Fruit fly (Drosophila melanogaster): ENCODE measurements around the gene parvin.

DNA sequence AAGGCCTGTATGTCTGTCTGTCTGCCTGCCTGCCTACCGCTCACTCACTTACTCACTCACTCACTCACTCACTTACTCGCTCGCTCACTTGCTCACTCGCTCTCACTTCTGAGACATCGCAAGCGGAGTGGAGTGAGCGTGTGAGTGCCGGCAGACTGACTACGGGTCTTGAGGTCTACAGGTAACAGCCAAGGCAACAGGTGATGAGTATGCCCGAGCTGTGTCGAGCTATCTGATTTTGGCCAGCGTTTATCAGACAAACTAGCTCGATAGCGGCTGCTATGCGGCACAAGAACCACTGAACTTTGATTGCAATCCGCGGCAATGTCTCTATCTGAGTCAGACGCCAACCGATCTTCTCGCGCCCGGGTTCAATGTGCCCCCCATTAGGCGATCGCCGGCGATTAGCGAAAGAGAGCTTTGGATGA is 8.3 kb downstream of the parvin start:
- TF ChIP-seq CTCF (optimal IDR thresholded peaks at IDR 0.05) (no peak), CG8478 (optimal IDR thresholded peaks at IDR 0.05) (no peak)
